Worm (Caenorhabditis elegans): ENCODE results near the gene C25F9.11.

DNA sequence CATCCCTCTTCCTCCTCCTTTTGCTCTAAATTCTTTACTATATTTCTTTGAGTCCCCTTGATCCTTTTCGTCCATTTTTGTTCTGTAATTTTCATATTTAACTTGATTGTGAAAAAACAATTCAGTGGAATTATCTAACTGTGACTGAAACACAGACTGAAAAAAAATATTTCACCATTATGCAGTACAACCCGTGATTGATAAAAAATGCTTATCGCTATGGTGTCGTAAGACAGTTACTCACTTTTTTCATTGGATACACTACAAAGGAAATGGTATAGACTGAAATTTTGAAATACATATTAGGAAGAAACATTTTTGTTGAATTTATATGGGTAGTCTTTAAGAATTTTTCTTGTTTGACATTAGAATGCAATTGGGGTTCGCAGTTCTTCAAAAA, 34.7 kb upstream of the C25F9.11 start, which contains the start of gene Y43F8B.23:
- TF ChIP-seq lin-15B (tag; optimal IDR thresholded peaks at IDR 0.05) (no peak), fos-1 (tag; optimal IDR thresholded peaks at IDR 0.05) (no peak), nhr-237 (tag; optimal IDR thresholded peaks at IDR 0.05) (no peak), nhr-11 (tag; optimal IDR thresholded peaks at IDR 0.05) (no peak), unc-62 (GFP tag; optimal IDR thresholded peaks at IDR 0.05) (no peak), tbx-2 (tag; optimal IDR thresholded peaks at IDR 0.05) (no peak), ceh-28 (tag; optimal IDR thresholded peaks at IDR 0.05) (no peak), jun-1 (tag; optimal IDR thresholded peaks at IDR 0.05) (peak; percentile 41), nhr-12 (tag; optimal IDR thresholded peaks at IDR 0.05) (no peak), snpc-4 (tag; optimal IDR thresholded peaks at IDR 0.05) (no peak), elt-3 (tag; optimal IDR thresholded peaks at IDR 0.05) (no peak), nhr-28 (tag; optimal IDR thresholded peaks at IDR 0.05) (no peak), skn-1 (tag; optimal IDR thresholded peaks at IDR 0.05) (no peak), ceh-82 (tag; optimal IDR thresholded peaks at IDR 0.05) (no peak)
